Fruit fly (Drosophila melanogaster) ovary, adult (tissue): ENCODE data around the gene Rad1.

ENCODE experiments used
- CG17801 ChIP-seq: fragments of 200-800 bp; optimal IDR thresholded peaks from 2 replicates; lab custom pipeline; 2019; ENCODE audit warnings: missing biosample characterization, mild to moderate bottlenecking, missing genetic modification characterization, moderate library complexity; ENCODE audit not compliant: partially characterized antibody

The Rad1 gene

DNA sequence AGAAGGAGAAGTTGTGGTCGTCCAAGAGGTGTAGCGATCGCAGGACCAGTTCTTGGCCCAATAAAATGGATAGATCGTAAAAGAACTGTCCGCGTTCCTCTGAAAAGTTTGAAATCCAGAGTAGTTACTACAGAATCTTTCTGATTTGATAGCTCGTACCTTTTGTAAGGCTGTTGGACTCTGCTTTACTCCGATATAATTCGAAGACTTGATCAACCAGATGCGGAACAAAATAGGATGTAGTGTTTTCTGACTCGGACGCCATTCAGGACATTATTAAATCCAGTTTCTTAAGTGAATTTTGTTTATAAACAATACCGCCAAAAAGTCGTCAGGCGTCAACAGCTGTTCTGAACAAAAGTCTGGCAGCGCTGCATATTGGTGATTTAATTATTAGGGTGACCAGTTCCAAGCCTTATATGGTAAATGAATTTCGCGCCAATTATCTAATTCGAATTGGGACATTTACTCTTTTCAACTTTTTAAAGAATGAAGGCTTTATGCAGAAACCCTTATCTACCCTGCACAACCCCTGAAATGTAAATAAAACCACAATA lies at the start of gene Rad1, which contains the start of gene Sws1:
Gene Rad1, minus strand, starts transcription at position 336 of the 557 bp plus-strand sequence.
Gene Sws1, minus strand, starts transcription at position 336 of the 557 bp plus-strand sequence.
- TF ChIP-seq CG17801 (GFP tag; lab: Kevin White, UChicago), result no peak

DNA sequence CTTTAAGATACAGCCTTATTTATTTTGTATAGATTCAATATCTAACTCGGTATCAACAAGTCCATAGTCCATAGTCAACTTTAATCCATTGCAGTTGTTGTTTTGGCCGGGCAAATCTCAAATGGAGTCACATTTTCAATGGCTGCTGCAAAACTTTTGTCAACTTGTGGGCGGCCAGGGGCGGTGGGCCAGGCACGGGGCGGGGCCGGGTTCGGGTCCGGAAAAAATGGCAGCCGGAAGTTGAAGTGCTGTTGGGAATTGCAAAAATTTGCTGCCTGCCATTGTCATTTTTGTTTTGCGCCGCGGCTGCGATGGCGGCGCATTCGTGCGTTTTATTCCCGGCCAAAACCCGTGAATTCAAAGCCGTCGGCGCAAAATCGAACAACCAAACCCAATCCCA lies 49.1 kb upstream of the Rad1 start:
- no peak for TF ChIP-seq CG17801 (GFP tag; lab: Kevin White, UChicago)

DNA sequence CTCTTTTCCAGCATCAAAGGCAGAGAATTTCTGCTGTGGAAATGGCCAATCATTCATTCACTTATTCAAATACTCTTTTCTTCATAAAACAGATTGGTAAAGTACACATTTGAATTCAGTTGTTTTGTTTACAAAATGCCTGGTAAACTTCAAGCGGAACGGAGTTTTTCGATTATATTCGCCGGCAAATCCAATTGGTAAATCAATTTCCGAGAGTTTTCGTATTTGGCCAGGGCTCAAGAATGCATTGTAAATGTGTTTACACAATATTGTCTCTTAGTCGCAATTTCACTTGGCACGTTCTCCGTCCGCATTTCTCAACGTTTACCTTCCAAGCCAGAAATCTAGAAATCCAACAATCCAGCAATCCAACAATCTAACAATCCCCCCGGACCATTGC lies 45.0 kb upstream of the Rad1 start, which contains the start of gene CG43403:
Gene CG43403, plus strand, starts transcription at position 301 of the 400 bp plus-strand sequence.
- TF ChIP-seq CG17801 (GFP tag; lab: Kevin White, UChicago), result no peak

DNA sequence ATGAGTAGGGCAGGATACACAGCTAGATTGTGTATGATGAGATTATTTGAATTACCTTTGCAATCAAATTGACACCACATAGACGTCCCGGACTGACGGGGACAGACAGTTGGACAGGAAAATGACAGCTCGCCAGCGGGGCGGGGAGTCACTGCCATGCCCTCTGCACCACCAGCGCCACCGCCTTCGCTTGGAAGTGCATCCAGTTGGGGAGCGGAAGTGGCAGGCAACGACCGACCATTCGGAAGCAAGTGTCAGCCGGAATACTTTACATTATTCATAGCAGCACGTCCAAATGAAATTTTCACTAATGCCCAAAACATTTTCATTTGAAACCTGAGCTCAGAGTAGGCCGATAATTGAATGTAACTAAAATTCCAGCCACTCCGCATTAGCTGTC lies 34.8 kb upstream of the Rad1 start, which contains the start of gene CG15395:
Gene CG15395, plus strand, starts transcription at position 301 of the 400 bp plus-strand sequence.
- TF ChIP-seq CG17801 (GFP tag; lab: Kevin White, UChicago), result no peak

DNA sequence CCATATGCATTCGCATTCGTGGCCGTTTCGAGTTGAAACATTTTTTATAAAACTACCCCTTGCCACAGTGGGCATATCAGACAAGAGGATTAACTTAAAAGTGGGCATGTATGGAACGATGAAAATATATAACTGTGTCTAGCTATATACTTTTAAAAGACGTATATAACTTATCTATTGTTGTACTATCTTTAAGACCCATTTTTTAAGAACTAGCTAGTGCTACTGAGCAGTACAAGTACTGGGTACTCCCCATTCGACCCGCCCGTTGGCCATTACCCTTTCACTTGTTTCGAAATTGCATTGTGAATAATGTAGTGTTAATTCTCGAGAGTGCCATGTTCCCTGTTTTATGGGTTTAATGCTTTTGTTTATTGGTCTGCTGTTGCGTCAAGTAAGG lies 31.9 kb upstream of the Rad1 start:
- TF ChIP-seq CG17801 (GFP tag; lab: Kevin White, UChicago), result no peak

DNA sequence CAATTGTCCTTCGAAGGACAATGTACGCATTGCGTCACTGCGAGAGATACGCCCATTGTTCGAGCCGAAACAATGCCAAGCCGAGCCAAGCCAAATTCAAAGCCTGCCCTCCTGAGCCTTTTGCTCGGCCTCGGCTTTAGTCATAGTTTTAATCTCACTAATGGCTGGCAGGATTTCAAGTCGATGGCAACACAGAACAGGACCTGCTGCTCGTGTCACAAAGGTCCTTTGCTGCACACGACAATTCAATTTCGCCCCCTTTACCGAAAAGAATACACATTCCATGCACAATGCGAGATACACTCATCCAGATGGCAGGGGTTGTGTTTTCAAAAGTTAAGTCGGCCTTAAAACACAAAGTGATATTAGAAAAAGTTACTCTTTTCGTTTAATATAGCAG lies 16.7 kb upstream of the Rad1 start, which contains the start of gene CG15394:
Gene CG15394, plus strand, starts transcription at position 301 of the 400 bp plus-strand sequence.
- no peak for TF ChIP-seq CG17801 (GFP tag; lab: Kevin White, UChicago)

DNA sequence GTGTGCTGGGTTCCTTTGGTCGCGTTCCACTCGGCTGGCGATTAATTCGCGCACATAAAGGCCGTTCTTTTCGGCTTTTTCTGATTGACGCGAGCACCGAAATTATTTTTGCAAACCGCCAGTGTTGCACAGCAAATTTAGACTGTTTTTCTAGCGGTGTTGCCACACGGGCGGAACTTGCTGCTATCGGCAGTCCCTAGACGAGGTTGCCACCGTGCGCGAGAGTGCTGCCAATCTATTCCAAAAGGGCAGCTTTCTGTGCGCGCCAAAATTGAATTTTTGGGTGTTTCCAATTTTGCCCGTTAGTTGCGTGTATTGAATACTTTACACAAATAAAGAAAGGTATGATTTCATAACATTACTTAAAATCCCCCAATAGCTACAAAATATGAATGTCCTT lies 10.4 kb upstream of the Rad1 start, which contains the start of gene Drp1:
Gene Drp1, minus strand, starts transcription at position 146 of the 400 bp plus-strand sequence.
- TF ChIP-seq CG17801 (GFP tag; lab: Kevin White, UChicago), result no peak

DNA sequence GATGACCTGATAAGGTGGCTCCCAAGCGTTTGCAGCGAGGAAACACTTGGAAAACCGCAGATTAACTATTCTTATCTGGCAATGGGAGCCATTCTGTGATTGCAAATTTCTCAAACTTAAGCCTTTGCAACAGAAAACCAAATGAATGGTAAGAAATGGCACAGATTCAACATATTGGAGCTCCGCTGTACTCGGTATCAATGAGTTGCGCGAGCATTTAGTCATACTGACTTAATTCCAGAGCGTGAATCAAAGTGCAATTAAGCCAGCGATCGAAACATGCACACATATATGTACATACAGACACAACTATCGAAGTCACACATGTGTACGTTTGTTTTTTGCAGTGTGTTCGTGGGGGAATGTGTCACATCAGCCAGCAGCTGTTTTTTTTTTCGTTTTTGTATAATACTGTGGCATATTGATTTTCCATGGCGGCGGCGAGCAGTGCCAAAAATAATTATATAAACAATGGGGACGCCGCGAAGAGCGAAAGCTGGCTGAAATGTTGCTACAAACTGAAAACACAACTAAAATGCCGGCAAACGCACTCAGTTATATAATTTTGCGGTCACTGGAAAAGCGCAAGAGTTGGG lies 9.7 kb upstream of the Rad1 start:
- TF ChIP-seq CG17801 (GFP tag; lab: Kevin White, UChicago), result no peak

DNA sequence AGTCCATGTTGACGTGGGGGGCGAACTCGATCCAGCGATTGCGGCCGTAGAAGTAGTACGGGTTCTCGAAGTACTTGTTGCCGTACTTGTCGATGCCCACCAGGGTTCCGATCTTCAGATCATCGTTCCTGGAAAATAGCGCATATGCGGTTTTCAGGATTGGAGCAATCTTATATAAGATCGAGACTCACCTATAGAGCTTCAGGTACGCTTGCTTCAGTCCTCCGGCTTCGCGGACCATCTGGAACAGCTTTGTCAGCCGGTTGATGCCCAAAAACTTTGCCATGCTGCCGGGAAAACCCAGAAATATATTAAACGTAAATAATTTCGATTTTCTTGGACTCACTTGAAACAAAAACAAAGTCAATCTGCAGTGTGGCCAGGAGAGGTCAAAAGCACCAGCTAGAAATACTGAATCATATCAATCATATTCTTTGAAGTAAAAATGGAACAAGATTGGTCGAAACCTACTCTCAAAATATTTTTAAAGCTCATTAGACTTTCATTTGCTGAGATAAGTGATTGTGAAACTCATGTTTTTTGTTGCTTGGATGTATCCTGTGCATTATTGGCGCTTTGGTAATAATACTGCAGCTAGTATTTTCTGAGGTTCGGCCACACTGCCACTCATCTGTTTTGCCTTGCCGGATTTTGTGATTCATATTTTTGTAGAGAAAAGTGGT lies 5.0 kb upstream of the Rad1 start, which contains the start of the genes ND-B17.2 and Arpc5:
Gene ND-B17.2, minus strand, starts transcription at position 504 of the 683 bp plus-strand sequence.
Gene Arpc5, plus strand, starts transcription at position 624 of the 683 bp plus-strand sequence.
- peak; percentile 33 for TF ChIP-seq CG17801 (GFP tag; lab: Kevin White, UChicago)

DNA sequence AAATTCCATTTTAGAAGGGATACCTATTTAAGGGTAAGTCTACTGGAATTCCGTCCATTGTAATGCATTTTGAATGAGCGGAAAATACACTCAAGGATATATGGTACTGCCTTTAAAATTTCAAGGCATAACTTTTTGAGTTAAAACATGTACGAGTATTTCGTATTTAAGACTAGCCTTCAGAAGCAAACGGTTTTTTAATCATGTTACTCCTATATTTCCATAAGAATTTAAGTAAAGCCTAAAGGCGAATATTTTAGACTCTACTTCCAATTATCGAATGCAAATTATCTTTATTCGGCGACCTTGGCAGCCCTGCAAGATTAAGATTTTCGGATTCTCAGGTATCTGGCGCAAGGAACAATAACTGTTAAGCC lies 2.5 kb upstream of the Rad1 start, which contains the start of gene Elba2:
Gene Elba2, plus strand, starts transcription at position 327 of the 377 bp plus-strand sequence.
- no peak for TF ChIP-seq CG17801 (GFP tag; lab: Kevin White, UChicago)

DNA sequence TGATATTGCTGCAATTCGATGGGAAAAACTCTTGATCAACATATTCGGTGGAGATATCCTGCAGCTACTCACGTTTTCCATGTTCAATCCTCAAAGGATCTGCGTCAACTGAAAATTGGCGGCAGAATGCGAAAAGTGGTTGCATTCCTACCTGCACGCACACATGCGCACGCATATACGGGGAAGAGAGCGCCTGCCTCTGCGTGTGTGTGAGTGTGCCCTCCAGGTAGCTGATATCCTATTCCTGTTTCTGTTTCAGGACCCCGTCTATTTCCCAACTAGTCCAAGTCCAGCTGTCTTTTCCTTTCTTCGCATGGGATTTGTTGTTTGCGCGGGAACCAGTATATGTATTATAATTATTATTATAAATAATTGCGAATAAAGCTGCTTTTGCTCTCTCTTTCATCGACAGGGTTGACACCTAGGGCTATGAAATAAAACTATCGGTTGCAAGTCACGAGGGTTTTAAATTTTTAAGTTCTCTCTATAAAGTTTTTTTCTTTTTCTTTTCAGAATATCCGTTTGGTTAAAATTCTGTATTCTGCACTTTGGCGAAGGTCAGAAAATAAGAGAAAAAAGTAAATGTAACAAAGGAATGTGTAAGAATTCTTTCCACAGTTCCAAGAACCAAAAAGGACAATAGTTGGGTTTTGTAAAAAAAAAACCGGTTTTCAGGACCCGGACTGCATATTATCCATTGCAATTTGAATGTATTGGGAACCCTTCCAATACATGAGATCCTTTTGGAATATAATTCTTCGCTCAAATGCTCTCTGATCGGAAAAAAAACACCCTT lies 1.9 kb upstream of the Rad1 start, which contains the start of gene insv:
Gene insv, minus strand, starts transcription at position 433 of the 796 bp plus-strand sequence.
- no peak for TF ChIP-seq CG17801 (GFP tag; lab: Kevin White, UChicago)

DNA sequence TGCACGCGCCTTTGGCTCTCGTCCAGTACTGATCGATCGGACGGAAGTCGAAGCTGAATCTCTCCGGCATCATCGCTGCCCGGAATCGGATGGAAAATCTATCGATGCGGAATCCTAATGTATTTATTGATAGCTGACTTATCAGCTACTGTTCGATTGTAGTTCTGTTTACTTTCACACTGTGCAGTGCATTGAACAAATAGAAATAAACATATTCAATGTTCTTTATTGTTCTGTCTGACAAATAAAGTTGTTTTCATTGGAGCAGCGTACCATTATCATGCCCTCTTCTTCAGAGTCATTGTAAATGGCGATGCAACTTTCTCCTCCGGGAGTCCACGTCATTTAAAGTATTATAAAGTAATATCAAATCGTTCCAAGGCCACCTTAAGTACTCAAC lies 1.9 kb downstream of the Rad1 start, which contains the start of gene Cyp309a2:
Gene Cyp309a2, minus strand, starts transcription at position 101 of the 400 bp plus-strand sequence.
- no peak for TF ChIP-seq CG17801 (GFP tag; lab: Kevin White, UChicago)

DNA sequence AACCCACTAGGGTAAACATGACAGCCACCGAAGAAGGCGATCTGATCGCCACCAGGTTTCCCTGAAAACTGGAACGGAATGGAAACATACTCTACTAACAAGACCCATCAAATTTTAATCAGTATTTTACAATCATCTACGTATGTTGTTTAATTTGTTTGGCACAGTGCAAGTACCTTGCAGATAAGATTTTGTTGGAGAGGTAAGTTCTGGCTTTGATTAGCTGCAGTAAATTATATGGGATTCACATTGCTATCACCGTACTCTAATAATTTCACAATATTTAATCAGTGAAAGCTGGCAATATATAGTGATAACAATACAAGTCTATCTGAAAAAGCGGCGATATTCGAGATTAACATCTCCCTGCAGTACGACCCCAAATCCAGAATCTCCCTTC lies 10.1 kb downstream of the Rad1 start, which contains the start of gene Cyp309a1:
Gene Cyp309a1, minus strand, starts transcription at position 73 of the 400 bp plus-strand sequence.
- no peak for TF ChIP-seq CG17801 (GFP tag; lab: Kevin White, UChicago)

DNA sequence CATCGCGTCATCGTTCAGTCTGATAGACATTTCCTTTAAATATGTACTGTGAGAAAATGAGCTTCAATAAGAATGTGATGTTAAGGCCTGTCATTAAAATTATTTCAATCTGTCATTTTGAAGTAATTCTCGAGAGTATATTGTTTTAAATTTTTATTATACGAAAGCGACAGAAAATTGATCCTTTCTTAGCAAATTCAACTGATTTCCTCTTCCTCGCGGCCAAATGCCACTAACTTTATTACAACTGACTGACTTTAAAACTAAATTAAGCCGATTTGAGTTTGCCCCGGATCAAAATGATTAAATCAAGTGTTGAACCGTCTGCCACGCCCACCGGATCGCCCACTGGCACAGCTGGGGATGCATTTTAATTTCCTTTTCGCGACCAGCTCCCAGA lies 22.1 kb downstream of the Rad1 start, which contains the start of gene CG3515:
Gene CG3515, minus strand, starts transcription at position 101 of the 400 bp plus-strand sequence.
- no peak for TF ChIP-seq CG17801 (GFP tag; lab: Kevin White, UChicago)
